Worm (Caenorhabditis elegans) whole organism, L3 larva: Measurements from ENCODE around the gene let-805.
A peak's percentile ranks its signal among the peaks of the same experiment; 100 is the strongest.
"Not testable (repeated sequence)": the region's sequence is repeated elsewhere in the genome, so short reads cannot be mapped to it uniquely, and the experiment has no call there.

ENCODE experiments used
- R02D3.7 ChIP-seq: fragments of 150-350 bp; optimal IDR thresholded peaks from 2 replicates; lab custom pipeline; 2014; ENCODE audit warnings: missing biosample characterization, missing genetic modification characterization
- ZK546.5 ChIP-seq: sonication (generic microtip); optimal IDR thresholded peaks from 2 replicates; lab custom pipeline; 2017; ENCODE audit warnings: missing biosample characterization, missing genetic modification characterization
- aly-2 ChIP-seq: fragments of 150-350 bp; optimal IDR thresholded peaks from 2 replicates; lab custom pipeline; 2014; ENCODE audit warnings: missing biosample characterization, missing genetic modification characterization
- ceh-28 ChIP-seq: fragments of 150-350 bp; optimal IDR thresholded peaks from 2 replicates; lab custom pipeline; 2014; ENCODE audit warnings: missing biosample characterization, missing genetic modification reagents, missing genetic modification characterization
- ceh-9 ChIP-seq: sonication (generic microtip); optimal IDR thresholded peaks from 2 replicates; lab custom pipeline; 2018; ENCODE audit warnings: missing biosample characterization, missing genetic modification characterization
- daf-12 ChIP-seq: fragments of 150-350 bp; optimal IDR thresholded peaks from 2 replicates; lab custom pipeline; 2014; ENCODE audit warnings: missing biosample characterization, missing genetic modification reagents, missing genetic modification characterization
- elt-2 ChIP-seq: sonication (generic microtip); optimal IDR thresholded peaks from 2 replicates; lab custom pipeline; 2016; ENCODE audit warnings: missing genetic modification reagents, mild to moderate bottlenecking, missing genetic modification characterization, missing compliant biosample characterization
- fkh-10 ChIP-seq: sonication (generic microtip); optimal IDR thresholded peaks from 2 replicates; lab custom pipeline; 2017; ENCODE audit warnings: missing biosample characterization, missing genetic modification reagents, missing genetic modification characterization
- lin-15B ChIP-seq: fragments of 150-350 bp; optimal IDR thresholded peaks from 2 replicates; lab custom pipeline; 2014; ENCODE audit warnings: missing biosample characterization, missing genetic modification characterization
- lin-39 ChIP-seq: fragments of 150-350 bp; optimal IDR thresholded peaks from 2 replicates; lab custom pipeline; 2018; ENCODE audit warnings: missing biosample characterization, missing genetic modification reagents, missing genetic modification characterization
- mml-1 ChIP-seq: fragments of 150-350 bp; sonication (generic microtip); optimal IDR thresholded peaks from 3 replicates; lab custom pipeline; 2014; ENCODE audit warnings: missing biosample characterization, missing genetic modification characterization
- nfya-1 ChIP-seq: sonication (generic microtip); optimal IDR thresholded peaks from 2 replicates; lab custom pipeline; 2017; ENCODE audit warnings: missing genetic modification characterization, mild to moderate bottlenecking, missing compliant biosample characterization, antibody characterized with exemption, moderate library complexity; ENCODE audit not compliant: insufficient read depth
- nhr-11 ChIP-seq: fragments of 150-350 bp; optimal IDR thresholded peaks from 2 replicates; lab custom pipeline; 2014; ENCODE audit warnings: missing biosample characterization, missing genetic modification characterization
- nhr-12 ChIP-seq: fragments of 150-350 bp; optimal IDR thresholded peaks from 2 replicates; lab custom pipeline; 2014; ENCODE audit warnings: missing biosample characterization, missing genetic modification characterization
- nhr-23 ChIP-seq: fragments of 150-350 bp; optimal IDR thresholded peaks from 2 replicates; lab custom pipeline; 2014; ENCODE audit warnings: missing biosample characterization, missing genetic modification reagents, missing genetic modification characterization
- nhr-237 ChIP-seq: fragments of 150-350 bp; optimal IDR thresholded peaks from 2 replicates; lab custom pipeline; 2014; ENCODE audit warnings: missing biosample characterization, missing genetic modification characterization
- nhr-25 ChIP-seq: sonication (generic microtip); optimal IDR thresholded peaks from 2 replicates; lab custom pipeline; 2017; ENCODE audit warnings: missing biosample characterization, missing genetic modification characterization
- nhr-43 ChIP-seq: sonication (generic microtip); optimal IDR thresholded peaks from 2 replicates; lab custom pipeline; 2016; ENCODE audit warnings: mild to moderate bottlenecking, missing genetic modification characterization, missing compliant biosample characterization; ENCODE audit not compliant: poor library complexity, severe bottlenecking
- nhr-67 ChIP-seq: fragments of 150-350 bp; optimal IDR thresholded peaks from 2 replicates; lab custom pipeline; 2014; ENCODE audit warnings: missing biosample characterization, missing genetic modification characterization
- nhr-76 ChIP-seq: fragments of 150-350 bp; sonication (generic microtip); optimal IDR thresholded peaks from 5 replicates; lab custom pipeline; 2014; ENCODE audit warnings: missing biosample characterization, missing genetic modification characterization
- nhr-77 ChIP-seq: fragments of 150-350 bp; optimal IDR thresholded peaks from 2 replicates; lab custom pipeline; 2014; ENCODE audit warnings: missing biosample characterization, missing genetic modification characterization
- pha-4 ChIP-seq: fragments of 150-350 bp; optimal IDR thresholded peaks from 2 replicates; lab custom pipeline; 2014; ENCODE audit warnings: missing biosample characterization, missing genetic modification reagents, missing genetic modification characterization
- pqm-1 ChIP-seq: fragments of 150-350 bp; optimal IDR thresholded peaks from 2 replicates; lab custom pipeline; 2017; ENCODE audit warnings: missing biosample characterization, missing genetic modification characterization, inconsistent platforms
- sea-2 ChIP-seq: fragments of 150-350 bp; sonication (generic microtip); optimal IDR thresholded peaks from 4 replicates; lab custom pipeline; 2014; ENCODE audit warnings: missing biosample characterization, missing genetic modification reagents, missing genetic modification characterization
- skn-1 ChIP-seq: fragments of 150-350 bp; optimal IDR thresholded peaks from 2 replicates; lab custom pipeline; 2014; ENCODE audit warnings: missing biosample characterization, missing genetic modification characterization
- snpc-4 ChIP-seq: fragments of 150-350 bp; optimal IDR thresholded peaks from 2 replicates; lab custom pipeline; 2014; ENCODE audit warnings: missing biosample characterization, missing genetic modification characterization
- tbx-2 ChIP-seq: sonication (generic microtip); optimal IDR thresholded peaks from 2 replicates; lab custom pipeline; 2016; ENCODE audit warnings: mild to moderate bottlenecking, missing genetic modification characterization, missing compliant biosample characterization
- unc-62 ChIP-seq: fragments of 150-350 bp; sonication (generic microtip); optimal IDR thresholded peaks from 4 replicates; lab custom pipeline; 2014; ENCODE audit warnings: missing biosample characterization, missing genetic modification reagents, missing genetic modification characterization
- ztf-11 ChIP-seq: fragments of 150-350 bp; optimal IDR thresholded peaks from 2 replicates; lab custom pipeline; 2014; ENCODE audit warnings: missing biosample characterization, missing genetic modification characterization

Gene let-805

DNA sequence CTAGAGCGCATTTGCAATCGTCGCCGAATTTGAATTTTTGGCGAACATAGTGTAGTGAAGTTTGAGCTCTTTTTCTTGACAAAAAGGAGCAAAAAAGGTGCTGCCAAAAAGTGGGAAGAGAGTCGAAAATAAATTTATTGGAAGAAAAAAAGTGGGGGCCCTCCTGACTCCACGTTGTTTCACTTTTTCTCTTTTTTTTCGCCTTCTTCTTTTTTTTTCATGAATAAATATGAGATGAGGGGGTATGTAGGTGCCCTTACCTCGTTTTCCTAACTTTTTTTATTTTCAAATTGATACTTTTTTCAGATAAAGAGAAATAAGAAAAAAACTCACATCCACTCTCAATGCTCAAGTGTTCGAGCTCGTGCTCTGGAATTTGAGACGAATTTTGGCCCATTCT, 28.2 kb downstream of the let-805 start, which contains the start of the genes Y71H2AL.2, Y71H2AL.4 and pbo-1:
Gene Y71H2AL.2 (plus strand): TSS at position 301 of the 400 bp plus-strand sequence.
Gene Y71H2AL.4 (plus strand): TSS at position 345 of the 400 bp plus-strand sequence.
Gene pbo-1 (minus strand): TSS at position 400 of the 400 bp plus-strand sequence.
- TF ChIP-seq nhr-11 (tag; lab: Kevin White, UChicago) (no peak), nhr-77 (tag; lab: Kevin White, UChicago) (no peak), nhr-76 (tag; lab: Kevin White, UChicago) (no peak), nhr-237 (tag; lab: Kevin White, UChicago) (no peak), sea-2 (GFP tag; lab: Kevin White, UChicago) (no peak), ztf-11 (tag; lab: Kevin White, UChicago) (no peak), pqm-1 (tag; lab: Kevin White, UChicago) (no peak), unc-62 (GFP tag; lab: Kevin White, UChicago) (no peak), nhr-43 (no peak), R02D3.7 (tag; lab: Kevin White, UChicago) (no peak), snpc-4 (tag; lab: Kevin White, UChicago) (no peak)
- TF ChIP-seq, all 47 proteins: peak for 0

DNA sequence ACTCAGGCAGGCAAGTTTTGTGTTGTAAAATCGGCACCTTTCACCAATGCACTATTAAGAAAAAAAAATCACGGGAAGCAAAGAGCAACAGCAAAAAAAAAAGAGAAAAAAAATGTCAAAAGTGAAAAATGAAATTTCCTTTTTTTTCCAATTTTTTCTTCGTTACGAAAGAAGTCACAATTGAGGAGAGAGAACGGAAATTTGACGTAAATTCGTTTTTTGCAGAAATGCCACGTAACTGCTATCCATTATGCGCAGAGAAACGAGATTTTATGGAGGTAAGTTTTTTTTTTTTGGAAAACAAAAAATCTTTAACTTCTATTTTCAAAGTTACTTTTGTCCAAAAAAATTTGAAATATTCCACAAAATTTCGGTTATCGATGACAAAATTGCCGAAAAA, 28.8 kb downstream of the let-805 start:
- no peak for TF ChIP-seq ceh-28 (tag; lab: Kevin White, UChicago)
- TF ChIP-seq fkh-10: peak; percentile 81

DNA sequence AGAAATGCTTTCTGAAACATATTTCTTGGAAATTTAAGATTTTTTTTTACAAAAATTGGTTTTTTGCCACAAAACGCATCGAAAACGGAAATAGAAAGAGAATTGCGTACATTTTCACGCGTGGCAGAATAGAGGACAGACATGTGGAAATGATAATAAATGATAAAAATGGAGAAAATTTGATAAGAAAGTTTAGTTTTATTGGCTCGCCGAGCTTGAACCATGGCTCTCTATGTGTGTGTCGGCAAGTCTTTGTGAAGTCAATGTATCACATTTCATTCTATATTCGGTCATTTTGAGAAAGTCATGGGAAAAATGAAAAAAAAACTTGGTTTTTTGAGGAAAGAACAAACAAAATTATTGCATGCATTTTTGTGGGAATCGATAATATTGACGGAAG, 29.5 kb downstream of the let-805 start:
- TF ChIP-seq ztf-11 (tag; lab: Kevin White, UChicago): no peak
- TF ChIP-seq skn-1 (tag; lab: Kevin White, UChicago): no peak
- TF ChIP-seq pha-4 (tag; lab: Kevin White, UChicago): peak; percentile 17
- TF ChIP-seq ZK546.5 (tag; lab: Kevin White, UChicago): no peak
- peak; percentile 55 for TF ChIP-seq pqm-1 (tag; lab: Kevin White, UChicago)
- TF ChIP-seq elt-2 (tag; lab: Kevin White, UChicago): peak; percentile 87
- TF ChIP-seq nhr-43: no peak

DNA sequence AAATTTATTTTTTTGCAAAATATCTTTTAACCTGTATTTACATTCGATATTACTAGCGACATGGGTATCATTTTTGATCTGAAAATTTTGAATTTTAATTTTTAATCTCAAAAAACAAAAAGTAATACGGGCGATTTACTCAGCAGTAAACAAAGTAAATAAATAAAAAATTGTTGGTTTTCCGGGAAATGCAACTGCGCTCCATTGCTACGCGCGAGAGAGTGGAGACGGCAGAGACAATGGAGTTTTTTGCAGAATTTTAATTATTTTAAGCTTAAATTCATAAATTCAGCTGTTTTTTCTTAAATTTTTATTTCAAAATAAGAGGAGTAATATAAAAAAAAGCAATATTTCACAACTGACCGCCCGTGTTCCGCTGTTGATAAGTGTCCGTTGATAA, 40.9 kb downstream of the let-805 start, which contains the start of gene slc-30A9:
Gene slc-30A9 (minus strand): TSS at position 78 of the 400 bp plus-strand sequence.
- TF ChIP-seq nhr-23 (tag; lab: Kevin White, UChicago): no peak
- peak; percentile 85 for TF ChIP-seq pha-4 (tag; lab: Kevin White, UChicago)
- no peak for TF ChIP-seq aly-2 (tag; lab: Kevin White, UChicago)
- TF ChIP-seq tbx-2 (tag; lab: Kevin White, UChicago): no peak
- peak; percentile 70 for TF ChIP-seq lin-15B (tag; lab: Kevin White, UChicago)
- peak; percentile 43 for TF ChIP-seq nfya-1

DNA sequence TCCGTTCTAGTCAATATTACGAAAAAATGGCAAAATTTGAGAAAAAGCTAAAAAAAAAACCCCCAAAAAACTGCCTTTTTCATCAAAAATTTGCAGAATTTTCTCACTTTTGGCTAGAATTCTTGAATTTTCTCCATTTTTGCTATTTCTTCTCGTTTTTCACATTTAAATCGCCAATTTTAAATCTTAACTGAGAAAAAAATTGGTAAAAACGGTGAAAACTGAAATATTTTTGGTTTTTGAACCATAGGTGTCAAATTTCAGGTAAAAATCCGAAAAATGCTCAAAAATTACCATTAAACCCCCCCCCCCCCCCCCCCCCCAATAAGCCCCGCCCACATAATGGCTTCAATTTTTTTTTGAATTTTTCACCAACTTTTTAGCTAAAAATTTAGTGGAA, 41.5 kb downstream of the let-805 start, which contains the start of gene cox-6B:
Gene cox-6B (plus strand): TSS at position 301 of the 400 bp plus-strand sequence.
- TF ChIP-seq daf-12 (tag; lab: Kevin White, UChicago); lin-39; ceh-28 (tag; lab: Kevin White, UChicago): not testable (repeated sequence)

DNA sequence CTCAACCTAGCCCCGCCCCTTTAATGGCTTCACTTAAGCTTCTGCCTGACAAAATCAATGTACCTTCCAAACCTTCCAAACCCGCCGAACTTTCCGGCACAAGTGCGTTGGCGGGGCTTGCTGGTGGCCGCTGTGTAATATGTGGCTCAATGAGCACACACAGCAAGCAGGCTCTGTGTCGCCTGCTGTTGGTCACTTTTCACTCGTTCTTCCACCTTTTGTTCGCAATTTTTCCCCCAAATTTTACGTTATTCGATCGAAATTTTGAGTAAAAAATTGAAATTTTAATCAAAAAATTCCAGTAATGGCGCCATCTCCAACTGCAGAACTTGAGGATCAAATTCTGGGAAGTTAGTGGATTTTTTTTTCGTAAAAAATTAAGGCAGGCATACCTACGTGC, 42.8 kb downstream of the let-805 start, which contains the start of gene set-27:
Gene set-27 (plus strand): TSS at position 301 of the 400 bp plus-strand sequence.
- TF ChIP-seq fkh-10: no peak
- no peak for TF ChIP-seq skn-1 (tag; lab: Kevin White, UChicago)
- no peak for TF ChIP-seq mml-1 (tag; lab: Kevin White, UChicago)
- TF ChIP-seq lin-39: no peak
- TF ChIP-seq nhr-76 (tag; lab: Kevin White, UChicago): no peak
- no peak for TF ChIP-seq tbx-2 (tag; lab: Kevin White, UChicago)
- no peak for TF ChIP-seq nhr-25
- TF ChIP-seq nhr-12: no peak
- no peak for TF ChIP-seq ceh-9 (tag; lab: Kevin White, UChicago)
- TF ChIP-seq nfya-1: no peak
- no peak for TF ChIP-seq sea-2 (GFP tag; lab: Kevin White, UChicago)
- no peak for TF ChIP-seq ZK546.5 (tag; lab: Kevin White, UChicago)
- no peak for TF ChIP-seq nhr-43
- TF ChIP-seq nhr-67 (tag; lab: Kevin White, UChicago): no peak
